Fruit fly (Drosophila melanogaster): ENCODE measurements around the gene CG5245.
A peak's percentile ranks its signal among the peaks of the same experiment; 100 is the strongest.

The CG5245 gene

DNA sequence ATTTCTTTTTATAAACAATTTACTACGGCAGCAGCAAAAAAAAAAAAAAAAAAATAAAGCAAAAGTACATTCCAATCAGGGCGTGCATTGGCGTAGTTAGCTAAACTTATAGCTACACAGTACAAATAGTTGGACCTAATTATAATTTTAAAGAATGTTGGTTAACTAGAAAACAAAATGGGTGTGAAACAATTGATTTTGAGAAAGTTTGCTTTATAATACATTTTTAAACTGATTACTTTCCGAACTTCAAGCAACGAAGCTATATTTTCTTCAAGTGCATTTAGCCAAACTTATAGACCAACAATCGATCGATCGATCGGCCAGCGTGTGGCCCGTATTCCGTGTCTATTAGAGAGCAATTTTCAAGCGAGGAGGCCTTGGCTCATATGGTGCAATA is 22.0 kb downstream of the CG5245 start (continued):
- TF ChIP-seq Side (GFP tag; optimal IDR thresholded peaks at IDR 0.05) (no peak), Asciz (GFP tag; optimal IDR thresholded peaks at IDR 0.05) (peak; percentile 21), hkb (optimal IDR thresholded peaks at IDR 0.05) (no peak), hkb (GFP tag; IDR thresholded peaks at IDR 0.05) (peak; percentile 62), Spps (tag; optimal IDR thresholded peaks at IDR 0.05) (no peak), H2.0 (GFP tag; IDR thresholded peaks at IDR 0.05) (peak; percentile 43; the same call in 1 of the 2 replicates), CG30020 (tag; optimal IDR thresholded peaks at IDR 0.05) (no peak), hb (GFP tag; IDR thresholded peaks at IDR 0.05; ENCODE audit: partially characterized antibody) (no peak), pros (GFP tag; optimal IDR thresholded peaks at IDR 0.05) (no peak), Sox102F (GFP tag; optimal IDR thresholded peaks at IDR 0.05) (peak; percentile 73), CG1529 (GFP tag; optimal IDR thresholded peaks at IDR 0.05) (no peak), so (GFP tag; IDR thresholded peaks at IDR 0.05) (no peak), kay (GFP tag; optimal IDR thresholded peaks at IDR 0.05) (no peak), CG13624 (GFP tag; optimal IDR thresholded peaks at IDR 0.05) (no peak), Fer1 (GFP tag; optimal IDR thresholded peaks at IDR 0.05) (peak; percentile 43), odd (GFP tag; optimal IDR thresholded peaks at IDR 0.05) (peak; percentile 6), bab2 (GFP tag; optimal IDR thresholded peaks at IDR 0.05) (peak; percentile 29), CG13123 (GFP tag; optimal IDR thresholded peaks at IDR 0.05) (no peak), HLH3B (GFP tag; IDR thresholded peaks at IDR 0.05) (peak; percentile 42; the same call in 1 of the 2 replicates), zfh1 (GFP tag; IDR thresholded peaks at IDR 0.05) (0 out of 3 replicates have a peak, but pooled peaks have one; percentile 24), pan (optimal IDR thresholded peaks at IDR 0.05) (no peak), pan (GFP tag; optimal IDR thresholded peaks at IDR 0.05 in 1 of 2, IDR thresholded peaks at IDR 0.05 in 1 of 2) (peak in 1 of 2 experiments; percentile 67), ewg (GFP tag; optimal IDR thresholded peaks at IDR 0.05) (no peak), CG15514 (GFP tag; optimal IDR thresholded peaks at IDR 0.05) (no peak), klu (GFP tag; IDR thresholded peaks at IDR 0.05) (no peak), nerfin-2 (GFP tag; IDR thresholded peaks at IDR 0.05; ENCODE audit: partially characterized antibody) (no peak), CG9215 (GFP tag; IDR thresholded peaks at IDR 0.05) (no peak), esg (GFP tag; conservative IDR thresholded peaks at IDR 0.05) (peak; percentile 39; the same call in 1 of the 2 replicates), ro (GFP tag; IDR thresholded peaks at IDR 0.05) (no peak), row (GFP tag; IDR thresholded peaks at IDR 0.05) (peak; percentile 42), CG17385 (GFP tag; optimal IDR thresholded peaks at IDR 0.05) (peak; percentile 35), CG17912 (GFP tag; optimal IDR thresholded peaks at IDR 0.05) (no peak), fd96Cb (tag; optimal IDR thresholded peaks at IDR 0.05) (peak; percentile 18), wek (GFP tag; optimal IDR thresholded peaks at IDR 0.05) (no peak), CG12769 (tag; optimal IDR thresholded peaks at IDR 0.05) (peak; percentile 43), CG6689 (GFP tag; IDR thresholded peaks at IDR 0.05) (0 out of 2 replicates have a peak, but pooled peaks have one; percentile 8), CG1024 (GFP tag; IDR thresholded peaks at IDR 0.05) (no peak), CG9932 (GFP tag; IDR thresholded peaks at IDR 0.05) (0 out of 2 replicates have a peak, but pooled peaks have one; percentile 21), CG7839 (tag; optimal IDR thresholded peaks at IDR 0.05) (peak; percentile 58), bcd (GFP tag; optimal IDR thresholded peaks at IDR 0.05) (no peak), tgo (GFP tag; IDR thresholded peaks at IDR 0.05) (peak; percentile 59; the same call in 2 of the 3 replicates), CG15269 (tag; optimal IDR thresholded peaks at IDR 0.05) (peak; percentile 70), Hr78 (GFP tag; optimal IDR thresholded peaks at IDR 0.05) (no peak), CG12299 (tag; optimal IDR thresholded peaks at IDR 0.05) (no peak), gsb (GFP tag; IDR thresholded peaks at IDR 0.05) (0 out of 2 replicates have a peak, but pooled peaks have one; percentile 6), CG2120 (GFP tag; optimal IDR thresholded peaks at IDR 0.05) (peak; percentile 22), CG12219 (GFP tag; optimal IDR thresholded peaks at IDR 0.05) (peak; percentile 23), Hsf (GFP tag; optimal IDR thresholded peaks at IDR 0.05) (peak; percentile 8), slp2 (GFP tag; optimal IDR thresholded peaks at IDR 0.05) (peak; percentile 24)

Data from whole organism, embryonic.